Fruit fly (Drosophila melanogaster) whole organism, embryonic: Measurements from ENCODE around the gene Ocrl.

Experiments used
- Asciz ChIP-seq: fragments of 200-800 bp; sonication (Bioruptor generic); optimal IDR thresholded peaks from 2 replicates; lab custom pipeline; 2017; ENCODE audit warnings: missing biosample characterization, mild to moderate bottlenecking, missing genetic modification characterization, missing genetic modification reagents
- Awh ChIP-seq: fragments of 200-800 bp; sonication (Bioruptor generic); IDR thresholded peaks from 2 replicates; pipeline ENCODE4, ENCODE4 v1.3.6; 2022; ENCODE audit warnings: missing biosample characterization, missing genetic modification characterization
- CG13287 ChIP-seq: fragments of 200-800 bp; sonication (Bioruptor generic); IDR thresholded peaks from 2 replicates; pipeline ENCODE4 v1.3.6; 2022; ENCODE audit warnings: missing biosample characterization, missing genetic modification characterization; ENCODE audit not compliant: partially characterized antibody
- CG14860 ChIP-seq: fragments of 200-800 bp; sonication (Bioruptor generic); IDR thresholded peaks from 3 replicates; pipeline ENCODE4 v1.3.6; 2022; ENCODE audit warnings: missing biosample characterization, missing genetic modification characterization; ENCODE audit not compliant: partially characterized antibody
- CG14965 ChIP-seq: fragments of 200-800 bp; sonication (Bioruptor generic); optimal IDR thresholded peaks from 2 replicates; lab custom pipeline; 2016; ENCODE audit warnings: missing biosample characterization, missing genetic modification characterization, borderline replicate concordance
- CG15073 ChIP-seq: fragments of 200-800 bp; sonication (Bioruptor generic); optimal IDR thresholded peaks from 2 replicates; lab custom pipeline; 2016; ENCODE audit warnings: missing biosample characterization, missing genetic modification characterization
- CG1529 ChIP-seq: fragments of 200-800 bp; sonication (Bioruptor generic); optimal IDR thresholded peaks from 3 replicates; lab custom pipeline; 2018; ENCODE audit warnings: missing biosample characterization, missing genetic modification characterization
- CG16779 ChIP-seq: fragments of 200-800 bp; sonication (Bioruptor generic); IDR thresholded peaks from 2 replicates; pipeline ENCODE4 v1.3.6; 2022; ENCODE audit warnings: missing biosample characterization, missing genetic modification characterization
- CG2678 ChIP-seq: fragments of 200-800 bp; sonication (Bioruptor generic); optimal IDR thresholded peaks from 3 replicates; lab custom pipeline; 2019; ENCODE audit warnings: missing biosample characterization, mild to moderate bottlenecking, missing genetic modification characterization, moderate library complexity
- CG30403 ChIP-seq: fragments of 200-800 bp; sonication (Bioruptor generic); optimal IDR thresholded peaks from 3 replicates; lab custom pipeline; 2016; ENCODE audit warnings: missing biosample characterization, missing genetic modification characterization
- CG3995 ChIP-seq: fragments of 200-800 bp; sonication (Bioruptor generic); optimal IDR thresholded peaks from 3 replicates; lab custom pipeline; 2016; ENCODE audit warnings: missing biosample characterization, missing genetic modification characterization
- CG4328 ChIP-seq: fragments of 200-800 bp; sonication (Bioruptor generic); optimal IDR thresholded peaks from 3 replicates; lab custom pipeline; 2017; ENCODE audit warnings: missing biosample characterization, missing genetic modification reagents, missing genetic modification characterization
- CG5953 ChIP-seq: fragments of 200-800 bp; sonication (Bioruptor generic); IDR thresholded peaks from 2 replicates; pipeline ENCODE4 v1.3.6; 2022; ENCODE audit warnings: missing biosample characterization, missing genetic modification characterization
- CG6272 ChIP-seq: fragments of 200-800 bp; sonication (Bioruptor generic); IDR thresholded peaks from 2 replicates; pipeline ENCODE4 v1.3.6; 2022; ENCODE audit warnings: missing biosample characterization, missing genetic modification characterization
- CG6689 ChIP-seq: fragments of 200-800 bp; sonication (Bioruptor generic); IDR thresholded peaks from 2 replicates; pipeline ENCODE4 v1.3.6; 2022; ENCODE audit warnings: missing biosample characterization, missing genetic modification characterization
- CG8359 ChIP-seq: fragments of 200-800 bp; sonication (Bioruptor generic); optimal IDR thresholded peaks from 2 replicates; lab custom pipeline; 2017; ENCODE audit warnings: missing biosample characterization, mild to moderate bottlenecking, missing genetic modification characterization, borderline replicate concordance
- Camta ChIP-seq: fragments of 200-800 bp; sonication (Bioruptor generic); optimal IDR thresholded peaks from 2 replicates; lab custom pipeline; 2016; ENCODE audit warnings: missing biosample characterization, missing genetic modification characterization
- Chrac-16 ChIP-seq: fragments of 200-800 bp; sonication (Bioruptor generic); optimal IDR thresholded peaks from 3 replicates; lab custom pipeline; 2016; ENCODE audit warnings: missing biosample characterization, missing genetic modification characterization
- D19A ChIP-seq: fragments of 200-800 bp; optimal IDR thresholded peaks from 3 replicates; lab custom pipeline; 2019; ENCODE audit warnings: missing biosample characterization, mild to moderate bottlenecking, missing genetic modification characterization, moderate library complexity
- Dad ChIP-seq: fragments of 200-800 bp; sonication (Bioruptor generic); optimal IDR thresholded peaks from 3 replicates; lab custom pipeline; 2016; ENCODE audit warnings: missing biosample characterization, missing genetic modification characterization
- Dbx ChIP-seq: fragments of 200-800 bp; sonication (Bioruptor generic); IDR thresholded peaks from 3 replicates; pipeline ENCODE4 v1.3.6; 2022; ENCODE audit warnings: missing biosample characterization, missing genetic modification characterization
- Doc3 ChIP-seq: fragments of 200-800 bp; sonication (Bioruptor generic); IDR thresholded peaks from 3 replicates; pipeline ENCODE4 v1.3.6; 2022; ENCODE audit warnings: missing biosample characterization, missing genetic modification characterization; ENCODE audit not compliant: partially characterized antibody
- Ets97D ChIP-seq: fragments of 200-800 bp; sonication (Bioruptor generic); optimal IDR thresholded peaks from 3 replicates; lab custom pipeline; 2016; ENCODE audit warnings: missing biosample characterization, missing genetic modification characterization
- Fer1 ChIP-seq: fragments of 200-800 bp; sonication (Bioruptor generic); optimal IDR thresholded peaks from 2 replicates; lab custom pipeline; 2017; ENCODE audit warnings: missing biosample characterization, mild to moderate bottlenecking, missing genetic modification characterization
- H2.0 ChIP-seq: fragments of 200-800 bp; sonication (Bioruptor generic); IDR thresholded peaks from 2 replicates; pipeline ENCODE4 v1.3.6; 2022; ENCODE audit warnings: missing biosample characterization, missing genetic modification characterization
- HHEX ChIP-seq: fragments of 200-800 bp; sonication (Bioruptor generic); optimal IDR thresholded peaks from 3 replicates; lab custom pipeline; 2017; ENCODE audit warnings: missing biosample characterization, mild to moderate bottlenecking, missing genetic modification characterization, missing genetic modification reagents
- Hmx ChIP-seq: fragments of 200-800 bp; sonication (Bioruptor generic); optimal IDR thresholded peaks from 2 replicates; lab custom pipeline; 2016; ENCODE audit warnings: missing biosample characterization, missing genetic modification characterization
- Hsf ChIP-seq: fragments of 200-800 bp; sonication (Bioruptor generic); optimal IDR thresholded peaks from 3 replicates; lab custom pipeline; 2016; ENCODE audit warnings: missing biosample characterization, missing genetic modification characterization
- Meics ChIP-seq: fragments of 200-800 bp; sonication (Bioruptor generic); optimal IDR thresholded peaks from 2 replicates; lab custom pipeline; 2017; ENCODE audit warnings: missing biosample characterization, mild to moderate bottlenecking, missing genetic modification characterization
- NFAT ChIP-seq: fragments of 200-800 bp; sonication (Bioruptor generic); IDR thresholded peaks from 2 replicates; pipeline ENCODE4 v1.3.6; 2022; ENCODE audit warnings: missing biosample characterization, missing genetic modification characterization
- Oaz ChIP-seq: fragments of 200-800 bp; sonication (Bioruptor generic); IDR thresholded peaks from 2 replicates; pipeline ENCODE4 v1.3.6; 2022; ENCODE audit warnings: missing biosample characterization, missing genetic modification characterization
- PHDP ChIP-seq: fragments of 200-800 bp; sonication (Bioruptor generic); optimal IDR thresholded peaks from 3 replicates; lab custom pipeline; 2018; ENCODE audit warnings: missing biosample characterization, mild to moderate bottlenecking, missing genetic modification characterization, moderate library complexity
- Taf1 ChIP-seq: fragments of 200-800 bp; sonication (Bioruptor generic); IDR thresholded peaks from 2 replicates; pipeline ENCODE4 v1.3.6; 2022; ENCODE audit warnings: missing biosample characterization, missing genetic modification characterization
- YL-1 ChIP-seq: fragments of 200-800 bp; sonication (Bioruptor generic); optimal IDR thresholded peaks from 3 replicates; lab custom pipeline; 2017; ENCODE audit warnings: missing biosample characterization, mild to moderate bottlenecking, missing genetic modification characterization
- ap ChIP-seq: fragments of 200-800 bp; sonication (Bioruptor generic); IDR thresholded peaks from 2 replicates; pipeline ENCODE4 v1.3.6; 2022; ENCODE audit warnings: missing biosample characterization, missing genetic modification characterization
- danr ChIP-seq: fragments of 200-800 bp; sonication (Bioruptor generic); IDR thresholded peaks from 2 replicates; pipeline ENCODE4 v1.3.6; 2022; ENCODE audit warnings: missing biosample characterization, missing genetic modification characterization
- dmrt11E ChIP-seq: fragments of 200-800 bp; sonication (Bioruptor generic); optimal IDR thresholded peaks from 3 replicates; lab custom pipeline; 2018; ENCODE audit warnings: missing biosample characterization, mild to moderate bottlenecking, missing genetic modification characterization, moderate library complexity
- dysf ChIP-seq: fragments of 200-800 bp; sonication (Bioruptor generic); IDR thresholded peaks from 3 replicates; pipeline ENCODE4 v1.3.6; 2022; ENCODE audit warnings: missing biosample characterization, missing genetic modification characterization
- exex ChIP-seq: fragments of 200-800 bp; sonication (Bioruptor generic); optimal IDR thresholded peaks from 4 replicates; lab custom pipeline; 2018; ENCODE audit warnings: missing biosample characterization, mild to moderate bottlenecking, missing genetic modification characterization, moderate library complexity
- fu2 ChIP-seq: fragments of 200-800 bp; sonication (Bioruptor generic); optimal IDR thresholded peaks from 2 replicates; lab custom pipeline; 2016; ENCODE audit warnings: missing biosample characterization, missing genetic modification characterization
- jumu ChIP-seq: fragments of 200-800 bp; sonication (Bioruptor generic); optimal IDR thresholded peaks from 3 replicates; lab custom pipeline; 2016; ENCODE audit warnings: missing biosample characterization, missing genetic modification characterization
- lbe ChIP-seq: fragments of 200-800 bp; sonication (Bioruptor generic); optimal IDR thresholded peaks from 2 replicates; lab custom pipeline; 2016; ENCODE audit warnings: missing biosample characterization, mild to moderate bottlenecking, missing genetic modification characterization
- sens-2 ChIP-seq: fragments of 200-800 bp; sonication (Bioruptor generic); IDR thresholded peaks from 2 replicates; pipeline ENCODE4 v1.3.6; 2022; ENCODE audit warnings: missing biosample characterization, missing genetic modification characterization
- sna ChIP-seq: fragments of 200-800 bp; sonication (Bioruptor generic); IDR thresholded peaks from 2 replicates; pipeline ENCODE4 v1.3.6; 2022; ENCODE audit warnings: missing biosample characterization, missing genetic modification characterization; ENCODE audit not compliant: partially characterized antibody
- stwl ChIP-seq: fragments of 200-800 bp; sonication (Bioruptor generic); optimal IDR thresholded peaks from 3 replicates; lab custom pipeline; 2018; ENCODE audit warnings: missing biosample characterization, mild to moderate bottlenecking, missing genetic modification characterization, moderate library complexity
- tin ChIP-seq: fragments of 200-800 bp; sonication (Bioruptor generic); optimal IDR thresholded peaks from 3 replicates; lab custom pipeline; 2016; ENCODE audit warnings: missing biosample characterization, missing genetic modification characterization
- tio ChIP-seq: fragments of 200-800 bp; sonication (Bioruptor generic); optimal IDR thresholded peaks from 2 replicates; lab custom pipeline; 2017; ENCODE audit warnings: missing biosample characterization, missing genetic modification characterization, inconsistent platforms
- tll ChIP-seq, 2 experiments: fragments of 200-800 bp in 1 of 2; fragments of >200 bp in 1 of 2; sonication (Bioruptor generic) in 1 of 2; optimal IDR thresholded peaks; 2 replicates each; lab custom pipeline; 2017 to 2019; ENCODE audit warnings: missing biosample characterization in 2 of 2, missing genetic modification characterization in 2 of 2, mild to moderate bottlenecking in 1 of 2, moderate library complexity in 1 of 2
- unpg ChIP-seq: fragments of 200-800 bp; sonication (Bioruptor generic); optimal IDR thresholded peaks from 3 replicates; lab custom pipeline; 2018; ENCODE audit warnings: missing biosample characterization, mild to moderate bottlenecking, missing genetic modification characterization, moderate library complexity
- vnd ChIP-seq: fragments of 200-800 bp; sonication (Bioruptor generic); IDR thresholded peaks from 3 replicates; pipeline ENCODE4 v1.3.6; 2022; ENCODE audit warnings: missing biosample characterization, missing genetic modification characterization; ENCODE audit not compliant: partially characterized antibody

Gene Ocrl

DNA sequence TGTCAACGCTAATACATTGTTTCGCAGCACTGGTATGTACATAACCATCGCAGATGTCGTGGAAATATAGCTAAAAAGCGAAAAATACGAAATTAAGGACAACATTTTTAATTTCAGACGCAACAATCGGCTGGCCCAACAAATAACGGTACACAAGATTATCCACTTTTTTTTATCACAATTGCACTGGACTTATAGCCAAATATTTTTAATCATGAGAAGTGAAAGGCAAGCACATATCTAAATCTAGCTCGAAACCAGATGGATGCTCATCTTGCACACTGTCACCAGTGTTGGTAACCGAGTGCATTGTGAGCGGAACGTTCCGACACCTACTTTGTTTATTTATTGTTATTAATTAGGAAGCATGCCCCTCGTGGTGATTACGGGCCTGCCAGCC is 17.2 kb downstream of the Ocrl start, which contains the start of the genes CG3857 and CG3587 (continued):
- TF ChIP-seq Oaz (GFP tag; lab: Robert Waterston, UW) (no peak), CG6689 (GFP tag; lab: Robert Waterston, UW) (peak; percentile 71), Taf1 (peak; percentile 48; the same call in 1 of the 2 replicates), CG2678 (tag; lab: Kevin White, UChicago) (peak; percentile 71), dysf (GFP tag; lab: Robert Waterston, UW) (peak; percentile 74), CG4328 (GFP tag; lab: Kevin White, UChicago) (peak; percentile 23), unpg (peak; percentile 57), Doc3 (GFP tag; lab: Robert Waterston, UW) (no peak), exex (tag; lab: Kevin White, UChicago) (peak; percentile 8), CG30403 (GFP tag; lab: Kevin White, UChicago) (peak; percentile 90), CG16779 (GFP tag; lab: Robert Waterston, UW) (no peak), Meics (GFP tag; lab: Kevin White, UChicago) (peak; percentile 55), H2.0 (GFP tag; lab: Robert Waterston, UW) (peak; percentile 56; the same call in 1 of the 2 replicates), D19A (tag; lab: Kevin White, UChicago) (peak; percentile 55), CG14860 (GFP tag; lab: Robert Waterston, UW) (no peak), danr (GFP tag; lab: Robert Waterston, UW) (peak; percentile 52; the same call in 1 of the 2 replicates), HHEX (GFP tag; lab: Kevin White, UChicago) (peak; percentile 63), CG14965 (GFP tag; lab: Kevin White, UChicago) (no peak), CG1529 (peak; percentile 55), tio (GFP tag; lab: Kevin White, UChicago) (peak; percentile 62), PHDP (tag; lab: Kevin White, UChicago) (peak; percentile 54), tin (GFP tag; lab: Kevin White, UChicago) (peak; percentile 70), sens-2 (GFP tag; lab: Robert Waterston, UW) (no peak), jumu (GFP tag; lab: Kevin White, UChicago) (peak; percentile 62), CG13287 (GFP tag; lab: Robert Waterston, UW) (peak; percentile 62), CG5953 (0 out of 2 replicates have a peak, but pooled peaks have one; percentile 25), CG15073 (GFP tag; lab: Kevin White, UChicago) (no peak), Hsf (GFP tag; lab: Kevin White, UChicago) (peak; percentile 83), vnd (GFP tag; lab: Robert Waterston, UW) (no peak), dmrt11E (tag; lab: Kevin White, UChicago) (peak; percentile 70), sna (no peak), Awh (no peak), CG6272 (GFP tag; lab: Robert Waterston, UW) (peak; percentile 71), ap (GFP tag; lab: Robert Waterston, UW) (0 out of 2 replicates have a peak, but pooled peaks have one; percentile 18), Dbx (GFP tag; lab: Robert Waterston, UW) (peak; percentile 56; the same call in 1 of the 3 replicates), CG3995 (GFP tag; lab: Kevin White, UChicago) (peak; percentile 68), YL-1 (peak; percentile 65), NFAT (GFP tag; lab: Robert Waterston, UW) (peak; percentile 65), Ets97D (GFP tag; lab: Kevin White, UChicago) (peak; percentile 80), CG8359 (GFP tag; lab: Kevin White, UChicago) (peak; percentile 16), Dad (GFP tag; lab: Kevin White, UChicago) (peak; percentile 58), Hmx (peak; percentile 33), Asciz (GFP tag; lab: Kevin White, UChicago) (peak; percentile 49), lbe (GFP tag; lab: Kevin White, UChicago) (peak; percentile 42), Camta (GFP tag; lab: Kevin White, UChicago) (peak; percentile 77), fu2 (GFP tag; lab: Kevin White, UChicago) (peak; percentile 90), Chrac-16 (GFP tag; lab: Kevin White, UChicago) (peak; percentile 75), stwl (tag; lab: Kevin White, UChicago) (peak; percentile 93), tll (GFP tag; optimal IDR thresholded peaks at IDR 0.05; lab: Kevin White, UChicago) (peak in 1 of 2 experiments; percentile 82), Fer1 (GFP tag; lab: Kevin White, UChicago) (peak; percentile 61)
